Fruit fly (Drosophila melanogaster): ENCODE measurements around the gene CG11151.

Gene CG11151

DNA sequence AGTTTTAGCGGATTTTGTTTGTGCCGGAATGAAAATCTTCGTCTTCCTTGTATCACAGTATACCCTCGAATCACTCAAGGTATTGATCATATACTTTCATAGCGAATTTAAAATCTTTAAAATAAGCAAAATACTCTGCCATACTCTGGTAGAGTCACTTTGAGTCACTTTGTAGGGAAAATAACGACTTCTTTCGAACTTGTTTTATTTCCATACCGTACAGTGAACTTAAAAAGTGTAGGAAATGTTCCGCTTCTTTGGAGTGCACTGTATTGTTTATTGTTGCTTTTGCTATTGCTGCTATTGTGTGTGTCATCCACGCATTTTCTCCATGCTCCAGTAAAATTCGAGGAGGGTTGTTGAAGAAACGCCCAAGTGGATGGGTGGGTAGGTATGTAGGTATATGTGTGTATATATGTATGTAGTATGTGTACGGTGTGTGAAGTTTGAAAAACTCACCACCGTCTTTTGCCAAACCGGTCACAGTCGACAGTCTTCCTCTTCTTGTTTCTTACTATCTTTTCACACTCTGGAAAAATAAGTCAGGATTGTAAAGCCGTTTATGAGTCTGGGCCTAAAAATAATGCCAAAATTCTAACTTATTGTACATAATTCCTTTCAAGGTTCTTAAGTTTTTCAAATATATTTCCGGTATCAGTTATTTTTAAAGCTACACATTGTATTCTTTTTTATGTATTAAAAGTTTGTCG, 49.6 kb downstream of the CG11151 start (continued):
- TF ChIP-seq CG12071 (GFP tag; optimal IDR thresholded peaks at IDR 0.05) (peak; percentile 17), CG16779 (GFP tag; IDR thresholded peaks at IDR 0.05) (no peak), Sox100B (GFP tag; optimal IDR thresholded peaks at IDR 0.05) (no peak), CG17612 (GFP tag; IDR thresholded peaks at IDR 0.05) (no peak), Oli (tag; optimal IDR thresholded peaks at IDR 0.05) (peak; percentile 58), CG7745 (tag; optimal IDR thresholded peaks at IDR 0.05) (no peak), CG3726 (GFP tag; IDR thresholded peaks at IDR 0.05) (no peak), Pdp1 (GFP tag; optimal IDR thresholded peaks at IDR 0.05) (peak; percentile 9 to 29), CG18262 (tag; optimal IDR thresholded peaks at IDR 0.05) (peak; percentile 39), mirr (GFP tag; optimal IDR thresholded peaks at IDR 0.05) (no peak), Atf6 (GFP tag; IDR thresholded peaks at IDR 0.05) (no peak), CG13894 (tag; optimal IDR thresholded peaks at IDR 0.05) (peak; percentile 37), ems (GFP tag; optimal IDR thresholded peaks at IDR 0.05) (no peak), Deaf1 (tag; optimal IDR thresholded peaks at IDR 0.05) (peak; percentile 22), CG12744 (GFP tag; optimal IDR thresholded peaks at IDR 0.05) (no peak), PHDP (tag; optimal IDR thresholded peaks at IDR 0.05) (peak; percentile 23), CG7987 (GFP tag; optimal IDR thresholded peaks at IDR 0.05) (no peak), cad (GFP tag; optimal IDR thresholded peaks at IDR 0.05) (no peak), CG8944 (GFP tag; optimal IDR thresholded peaks at IDR 0.05) (no peak), Poxn (GFP tag; IDR thresholded peaks at IDR 0.05) (no peak), H15 (GFP tag; IDR thresholded peaks at IDR 0.05) (no peak), Mrtf (GFP tag; IDR thresholded peaks at IDR 0.05) (no peak), HLHmδ (GFP tag; optimal IDR thresholded peaks at IDR 0.05) (no peak), CG10147 (GFP tag; optimal IDR thresholded peaks at IDR 0.05) (peak; percentile 17), ewg (GFP tag; optimal IDR thresholded peaks at IDR 0.05) (peak; percentile 10), croc (GFP tag; conservative IDR thresholded peaks at IDR 0.05) (no peak), CoRest (tag; optimal IDR thresholded peaks at IDR 0.05) (peak; percentile 15), chm (GFP tag; IDR thresholded peaks at IDR 0.05) (no peak), bigmax (GFP tag; optimal IDR thresholded peaks at IDR 0.05) (no peak), jing (GFP tag; optimal IDR thresholded peaks at IDR 0.05) (no peak), sisA (GFP tag; IDR thresholded peaks at IDR 0.05) (peak; percentile 24; the same call in 1 of the 2 replicates), CG13296 (GFP tag; optimal IDR thresholded peaks at IDR 0.05) (no peak), CG18764 (GFP tag; optimal IDR thresholded peaks at IDR 0.05) (no peak), CG1233 (GFP tag; optimal IDR thresholded peaks at IDR 0.05) (no peak), NK7.1 (GFP tag; optimal IDR thresholded peaks at IDR 0.05) (peak; percentile 9), Jarid2 (GFP tag; optimal IDR thresholded peaks at IDR 0.05) (no peak), sug (tag; optimal IDR thresholded peaks at IDR 0.05) (peak; percentile 20), CG9817 (tag; optimal IDR thresholded peaks at IDR 0.05) (peak; percentile 17), pb (GFP tag; optimal IDR thresholded peaks at IDR 0.05) (no peak), CG8359 (GFP tag; optimal IDR thresholded peaks at IDR 0.05; ENCODE audit: borderline replicate concordance) (no peak), HHEX (GFP tag; optimal IDR thresholded peaks at IDR 0.05) (peak; percentile 50), CG33213 (GFP tag; optimal IDR thresholded peaks at IDR 0.05) (no peak), row (GFP tag; IDR thresholded peaks at IDR 0.05) (peak; percentile 79), CG6765 (GFP tag; optimal IDR thresholded peaks at IDR 0.05) (no peak), tin (GFP tag; optimal IDR thresholded peaks at IDR 0.05) (peak; percentile 15), esg (GFP tag; conservative IDR thresholded peaks at IDR 0.05) (0 out of 2 replicates have a peak, but pooled peaks have one; percentile 16), inv (GFP tag; IDR thresholded peaks at IDR 0.05; ENCODE audit: partially characterized antibody) (no peak), CG11560 (tag; IDR thresholded peaks at IDR 0.05) (no peak), Stat92E (GFP tag; optimal IDR thresholded peaks at IDR 0.05) (no peak)
